Worm (Caenorhabditis elegans) whole organism, young adult: ENCODE data around the gene dnj-5.

Source experiments
- B0035.1 ChIP-seq: sonication (generic microtip); optimal IDR thresholded peaks from 2 replicates; lab custom pipeline; 2016; ENCODE audit warnings: missing genetic modification characterization, mild to moderate bottlenecking, missing compliant biosample characterization, missing genotype, missing genetic modification reagents
- B0261.1 ChIP-seq: sonication (generic microtip); optimal IDR thresholded peaks from 2 replicates; lab custom pipeline; 2016; ENCODE audit warnings: mild to moderate bottlenecking, missing genetic modification characterization, moderate library complexity, missing compliant biosample characterization
- C06A6.2 ChIP-seq: fragments of 200-800 bp; sonication (Bioruptor generic); conservative IDR thresholded peaks from 2 replicates; pipeline ENCODE4 v1.3.6; 2022; ENCODE audit warnings: missing genetic modification characterization, missing compliant biosample characterization
- F33H1.4 ChIP-seq: fragments of 200-800 bp; sonication (Bioruptor generic); IDR thresholded peaks from 2 replicates; pipeline ENCODE4 v1.3.6; 2022; ENCODE audit warnings: missing genetic modification reagents, missing genetic modification characterization, missing compliant biosample characterization
- F37B4.10 ChIP-seq: fragments of 200-800 bp; sonication (Bioruptor generic); IDR thresholded peaks from 2 replicates; pipeline ENCODE4 v1.3.6; 2022; ENCODE audit warnings: missing genetic modification characterization, missing compliant biosample characterization
- F57C9.4 ChIP-seq: sonication (generic microtip); optimal IDR thresholded peaks from 2 replicates; lab custom pipeline; 2017; ENCODE audit warnings: mild to moderate bottlenecking, missing genetic modification characterization, missing compliant biosample characterization
- K12H6.12 ChIP-seq: fragments of 200-800 bp; sonication (Bioruptor generic); optimal IDR thresholded peaks from 2 replicates; lab custom pipeline; 2018; ENCODE audit warnings: mild to moderate bottlenecking, missing genetic modification characterization, missing compliant biosample characterization
- Y53F4B.3 ChIP-seq: fragments of 200-800 bp; sonication (Bioruptor generic); IDR thresholded peaks from 2 replicates; pipeline ENCODE4 v1.3.6; 2022; ENCODE audit warnings: missing genetic modification reagents, missing genetic modification characterization, missing compliant biosample characterization
- aptf-3 ChIP-seq: fragments of 200-800 bp; sonication (Bioruptor generic); IDR thresholded peaks from 2 replicates; pipeline ENCODE4 v1.3.6; 2022; ENCODE audit warnings: missing genetic modification characterization, missing compliant biosample characterization
- atf-7 ChIP-seq: sonication (generic microtip); optimal IDR thresholded peaks from 2 replicates; lab custom pipeline; 2017; ENCODE audit warnings: mild to moderate bottlenecking, missing genetic modification characterization, missing compliant biosample characterization
- attf-6 ChIP-seq: fragments of 200-800 bp; sonication (Bioruptor generic); IDR thresholded peaks from 2 replicates; pipeline ENCODE4 v1.3.6; 2022; ENCODE audit warnings: missing genetic modification reagents, missing genetic modification characterization, missing compliant biosample characterization
- ceh-100 ChIP-seq: fragments of 200-800 bp; sonication (Bioruptor generic); IDR thresholded peaks from 2 replicates; pipeline ENCODE4 v1.3.6; 2022; ENCODE audit warnings: missing genetic modification reagents, missing genetic modification characterization, missing compliant biosample characterization
- ceh-27 ChIP-seq: fragments of 200-800 bp; sonication (Bioruptor generic); optimal IDR thresholded peaks from 2 replicates; lab custom pipeline; 2018; ENCODE audit warnings: mild to moderate bottlenecking, missing genetic modification characterization, moderate library complexity, missing compliant biosample characterization
- ceh-79 ChIP-seq: sonication (generic microtip); optimal IDR thresholded peaks from 2 replicates; lab custom pipeline; 2017; ENCODE audit warnings: mild to moderate bottlenecking, missing genetic modification characterization, missing compliant biosample characterization
- die-1 ChIP-seq: sonication (generic microtip); optimal IDR thresholded peaks from 2 replicates; lab custom pipeline; 2016; ENCODE audit warnings: missing genotype, mild to moderate bottlenecking, missing genetic modification characterization, missing compliant biosample characterization
- dox-1 ChIP-seq: fragments of 200-800 bp; sonication (Bioruptor generic); IDR thresholded peaks from 2 replicates; pipeline ENCODE4 v1.3.6; 2022; ENCODE audit warnings: missing genetic modification reagents, missing genetic modification characterization, missing compliant biosample characterization
- egrh-3 ChIP-seq: fragments of 200-800 bp; sonication (Bioruptor generic); IDR thresholded peaks from 2 replicates; pipeline ENCODE4 v1.3.6; 2022; ENCODE audit warnings: missing genetic modification reagents, missing genetic modification characterization, missing compliant biosample characterization
- ets-4 ChIP-seq: fragments of 200-800 bp; sonication (Bioruptor generic); optimal IDR thresholded peaks from 2 replicates; lab custom pipeline; 2018; ENCODE audit warnings: mild to moderate bottlenecking, missing genetic modification characterization, missing compliant biosample characterization
- hlh-12 ChIP-seq: sonication (generic microtip); optimal IDR thresholded peaks from 2 replicates; lab custom pipeline; 2016; ENCODE audit warnings: missing genetic modification characterization, missing compliant biosample characterization
- hlh-26 ChIP-seq: fragments of 200-800 bp; sonication (Bioruptor generic); conservative IDR thresholded peaks from 2 replicates; pipeline ENCODE4 v1.3.6; 2022; ENCODE audit warnings: missing genetic modification reagents, missing genetic modification characterization, missing compliant biosample characterization
- hmg-1.2 ChIP-seq: fragments of 200-800 bp; sonication (Bioruptor generic); IDR thresholded peaks from 2 replicates; pipeline ENCODE4 v1.3.6; 2022; ENCODE audit warnings: missing genetic modification reagents, missing genetic modification characterization, missing compliant biosample characterization
- hmg-20 ChIP-seq: fragments of 200-800 bp; sonication (Bioruptor generic); IDR thresholded peaks from 2 replicates; pipeline ENCODE4 v1.3.6; 2022; ENCODE audit warnings: missing genetic modification reagents, missing genetic modification characterization, missing compliant biosample characterization
- hrde-1 ChIP-seq: sonication (generic microtip); optimal IDR thresholded peaks from 2 replicates; lab custom pipeline; 2016; ENCODE audit warnings: missing genetic modification characterization, mild to moderate bottlenecking, missing compliant biosample characterization, moderate library complexity, missing genotype, missing genetic modification reagents, borderline replicate concordance
- hsf-1 ChIP-seq: fragments of 200-800 bp; sonication (Bioruptor generic); IDR thresholded peaks from 2 replicates; pipeline ENCODE4 v1.3.6; 2022; ENCODE audit warnings: missing genetic modification reagents, missing genetic modification characterization, missing compliant biosample characterization
- let-607 ChIP-seq, 2 experiments: fragments of 200-800 bp in 1 of 2; sonication (Bioruptor generic) in 1 of 2; sonication (generic microtip) in 1 of 2; optimal IDR thresholded peaks; 2 replicates each; lab custom pipeline; 2016 to 2018; ENCODE audit warnings: mild to moderate bottlenecking in 2 of 2, missing compliant biosample characterization in 2 of 2, missing genetic modification characterization in 2 of 2, moderate library complexity in 2 of 2, missing genotype in 1 of 2
- lin-35 ChIP-seq, 3 experiments: fragments of 150-350 bp in 2 of 3; sonication (generic microtip) in 1 of 3; optimal IDR thresholded peaks; 2 replicates each; lab custom pipeline; 2014 to 2018; ENCODE audit warnings: missing biosample characterization in 3 of 3, missing genetic modification characterization in 3 of 3, missing genetic modification reagents in 3 of 3
- lsl-1 ChIP-seq: fragments of 200-800 bp; sonication (Bioruptor generic); optimal IDR thresholded peaks from 2 replicates; lab custom pipeline; 2018; ENCODE audit warnings: mild to moderate bottlenecking, missing genetic modification characterization, moderate library complexity, missing compliant biosample characterization
- madf-3 ChIP-seq: fragments of 200-800 bp; sonication (Bioruptor generic); IDR thresholded peaks from 2 replicates; pipeline ENCODE4 v1.3.6; 2022; ENCODE audit warnings: missing genetic modification reagents, missing genetic modification characterization, missing compliant biosample characterization
- mcd-1 ChIP-seq: fragments of 200-800 bp; sonication (Bioruptor generic); IDR thresholded peaks from 2 replicates; pipeline ENCODE4 v1.3.6; 2022; ENCODE audit warnings: missing genetic modification reagents, missing genetic modification characterization, missing compliant biosample characterization
- mxl-1 ChIP-seq: sonication (generic microtip); optimal IDR thresholded peaks from 2 replicates; lab custom pipeline; 2016; ENCODE audit warnings: missing genetic modification characterization, missing compliant biosample characterization
- nfyb-1 ChIP-seq: fragments of 200-800 bp; sonication (Bioruptor generic); IDR thresholded peaks from 2 replicates; pipeline ENCODE4 v1.3.6; 2022; ENCODE audit warnings: missing genetic modification reagents, missing genetic modification characterization, missing compliant biosample characterization
- nhr-120 ChIP-seq: fragments of 200-800 bp; sonication (Bioruptor generic); IDR thresholded peaks from 2 replicates; pipeline ENCODE4 v1.3.6; 2022; ENCODE audit warnings: missing genetic modification characterization, missing compliant biosample characterization
- nhr-179 ChIP-seq: sonication (generic microtip); optimal IDR thresholded peaks from 2 replicates; lab custom pipeline; 2016; ENCODE audit warnings: mild to moderate bottlenecking, missing genetic modification characterization, missing compliant biosample characterization
- nhr-27 ChIP-seq: fragments of 200-800 bp; sonication (Bioruptor generic); optimal IDR thresholded peaks from 2 replicates; lab custom pipeline; 2018; ENCODE audit warnings: mild to moderate bottlenecking, missing genetic modification characterization, moderate library complexity, missing compliant biosample characterization
- nhr-80 ChIP-seq: sonication (generic microtip); optimal IDR thresholded peaks from 2 replicates; lab custom pipeline; 2016; ENCODE audit warnings: missing genetic modification characterization, missing compliant biosample characterization
- pha-4 ChIP-seq: fragments of 150-350 bp; sonication (generic microtip); optimal IDR thresholded peaks from 2 replicates; lab custom pipeline; 2014; ENCODE audit warnings: missing biosample characterization, missing genetic modification reagents, missing genetic modification characterization
- repo-1 ChIP-seq: sonication (generic microtip); optimal IDR thresholded peaks from 2 replicates; lab custom pipeline; 2017; ENCODE audit warnings: mild to moderate bottlenecking, missing genetic modification characterization, missing compliant biosample characterization
- snpc-1.1 ChIP-seq: sonication (generic microtip); optimal IDR thresholded peaks from 2 replicates; lab custom pipeline; 2017; ENCODE audit warnings: missing genetic modification characterization, mild to moderate bottlenecking, missing compliant biosample characterization, antibody characterized with exemption, moderate library complexity, missing genotype, missing genetic modification reagents; ENCODE audit not compliant: insufficient read depth
- unc-62 ChIP-seq: fragments of 150-350 bp; optimal IDR thresholded peaks from 2 replicates; lab custom pipeline; 2014; ENCODE audit warnings: missing biosample characterization, missing genetic modification reagents, missing genetic modification characterization
- xnd-1 ChIP-seq: sonication (generic microtip); optimal IDR thresholded peaks from 2 replicates; lab custom pipeline; 2016; ENCODE audit warnings: missing genotype, missing genetic modification reagents, missing genetic modification characterization, missing compliant biosample characterization
- zfh-2 ChIP-seq: fragments of 200-800 bp; sonication (Bioruptor generic); conservative IDR thresholded peaks from 2 replicates; pipeline ENCODE4 v1.3.6; 2022; ENCODE audit warnings: missing genetic modification reagents, missing genetic modification characterization, missing compliant biosample characterization
- ztf-25 ChIP-seq: fragments of 200-800 bp; sonication (Bioruptor generic); IDR thresholded peaks from 2 replicates; pipeline ENCODE4 v1.3.6; 2022; ENCODE audit warnings: missing genetic modification reagents, missing genetic modification characterization, missing compliant biosample characterization

dnj-5 gene

ce11 chrII:6835972-6836595 is 22.0 kb downstream of the dnj-5 start:
- TF ChIP-seq hlh-12 (tag; lab: Kevin White, UChicago) (no peak), K12H6.12 (peak; percentile 19), pha-4 (tag; lab: Kevin White, UChicago) (peak; percentile 42), ceh-79 (tag; lab: Kevin White, UChicago) (no peak)
- TF ChIP-seq, all 124 proteins: peak for 2

ce11 chrII:6835500-6835899 is 22.6 kb downstream of the dnj-5 start:
- TF ChIP-seq ceh-27 = peak; percentile 34
- TF ChIP-seq nhr-80 (tag; lab: Kevin White, UChicago) = peak; percentile 8
- TF ChIP-seq mcd-1 = no peak
- no peak for TF ChIP-seq madf-3 (GFP tag; lab: Robert Waterston, UW)
- TF ChIP-seq hmg-1.2 (GFP tag; lab: Robert Waterston, UW) = peak; percentile 44; the same call in 1 of the 2 replicates
- peak in 1 of 3 experiments; percentile 1 for TF ChIP-seq lin-35 (GFP tag; optimal IDR thresholded peaks at IDR 0.05; lab: Kevin White, UChicago)
- TF ChIP-seq atf-7 (tag; lab: Kevin White, UChicago) = no peak

- TF ChIP-seq F33H1.4 (GFP tag; lab: Robert Waterston, UW) (no peak), zfh-2 (GFP tag; lab: Robert Waterston, UW) (peak; percentile 76), nfyb-1 (peak; percentile 35; the same call in 1 of the 2 replicates)
- TF ChIP-seq, all 124 proteins: peak for 2
Measured at ce11 chrII:6834582-6835058, 23.5 kb downstream of the dnj-5 start, which contains the start of gene egl-27. Gene egl-27, plus strand, starts transcription at chrII:6835008.

ce11 chrII:6833781-6834339 is 24.2 kb downstream of the dnj-5 start:
- no peak for TF ChIP-seq hmg-20
- TF ChIP-seq ztf-25 (GFP tag; lab: Robert Waterston, UW) = no peak
- TF ChIP-seq pha-4 (tag; lab: Kevin White, UChicago) = no peak
- no peak for TF ChIP-seq nhr-120
- no peak for TF ChIP-seq F37B4.10 (GFP tag; lab: Robert Waterston, UW)
- no peak for TF ChIP-seq ceh-100
- no peak for TF ChIP-seq repo-1 (tag; lab: Kevin White, UChicago)
- no peak for TF ChIP-seq ceh-79 (tag; lab: Kevin White, UChicago)
- TF ChIP-seq ets-4 (GFP tag; lab: Kevin White, UChicago) = no peak
- no peak for TF ChIP-seq attf-6 (GFP tag; lab: Robert Waterston, UW)
- TF ChIP-seq die-1 (tag; lab: Kevin White, UChicago) = no peak
- TF ChIP-seq B0035.1 (tag; lab: Kevin White, UChicago) = no peak
- peak; percentile 70 for TF ChIP-seq dox-1 (GFP tag; lab: Robert Waterston, UW)
- no peak for TF ChIP-seq mxl-1
- no peak for TF ChIP-seq F57C9.4 (tag; lab: Kevin White, UChicago)
- peak; percentile 5 for TF ChIP-seq atf-7 (tag; lab: Kevin White, UChicago)
- no peak for TF ChIP-seq xnd-1
- TF ChIP-seq hsf-1 (GFP tag; lab: Robert Waterston, UW) = no peak
- no peak for TF ChIP-seq aptf-3 (GFP tag; lab: Robert Waterston, UW)
- TF ChIP-seq let-607 (tag; optimal IDR thresholded peaks at IDR 0.05; lab: Kevin White, UChicago) = no peak
- TF ChIP-seq Y53F4B.3 = no peak
- TF ChIP-seq snpc-1.1 (tag; lab: Kevin White, UChicago) = no peak
- peak; percentile 67 for TF ChIP-seq zfh-2 (GFP tag; lab: Robert Waterston, UW)
- TF ChIP-seq B0261.1 (tag; lab: Kevin White, UChicago) = no peak
- TF ChIP-seq C06A6.2 = no peak
- peak; percentile 20 for TF ChIP-seq unc-62 (GFP tag; lab: Kevin White, UChicago)
- TF ChIP-seq hlh-26 (GFP tag; lab: Robert Waterston, UW) = no peak
- TF ChIP-seq nhr-179 (tag; lab: Kevin White, UChicago) = no peak
- peak; percentile 64 for TF ChIP-seq egrh-3 (GFP tag; lab: Robert Waterston, UW)
- no peak for TF ChIP-seq lsl-1 (GFP tag; lab: Kevin White, UChicago)
- TF ChIP-seq nhr-27 (tag; lab: Kevin White, UChicago) = no peak
- no peak for TF ChIP-seq hrde-1
